Worm (Caenorhabditis elegans) whole organism, late embryonic: ENCODE measurements around the gene acp-5.

Experiments used
- ceh-18 ChIP-seq: sonication (generic microtip); optimal IDR thresholded peaks from 2 replicates; lab custom pipeline; 2016; ENCODE audit warnings: missing genetic modification characterization, missing compliant biosample characterization
- ceh-22 ChIP-seq: sonication (generic microtip); optimal IDR thresholded peaks from 2 replicates; lab custom pipeline; 2017; ENCODE audit warnings: missing biosample characterization, missing genetic modification characterization
- ceh-48 ChIP-seq: sonication (generic microtip); optimal IDR thresholded peaks from 2 replicates; lab custom pipeline; 2016; ENCODE audit warnings: missing genetic modification characterization, inconsistent platforms, missing compliant biosample characterization
- elt-2 ChIP-seq: sonication (generic microtip); optimal IDR thresholded peaks from 2 replicates; lab custom pipeline; 2016; ENCODE audit warnings: missing genetic modification reagents, missing genetic modification characterization, missing compliant biosample characterization
- elt-4 ChIP-seq: sonication (generic microtip); optimal IDR thresholded peaks from 2 replicates; lab custom pipeline; 2016; ENCODE audit warnings: missing genetic modification characterization, missing compliant biosample characterization
- fkh-10 ChIP-seq: fragments of 150-350 bp; optimal IDR thresholded peaks from 2 replicates; lab custom pipeline; 2014; ENCODE audit warnings: missing biosample characterization, missing genetic modification reagents, missing genetic modification characterization
- hlh-30 ChIP-seq: sonication (generic microtip); optimal IDR thresholded peaks from 2 replicates; lab custom pipeline; 2017; ENCODE audit warnings: antibody characterized with exemption, missing genetic modification characterization, missing compliant biosample characterization; ENCODE audit not compliant: insufficient read depth
- hlh-6 ChIP-seq: sonication (generic microtip); optimal IDR thresholded peaks from 2 replicates; lab custom pipeline; 2016; ENCODE audit warnings: missing genotype, missing genetic modification characterization, missing compliant biosample characterization
- lin-11 ChIP-seq: fragments of 200-800 bp; sonication (Bioruptor generic); optimal IDR thresholded peaks from 2 replicates; lab custom pipeline; 2018; ENCODE audit warnings: mild to moderate bottlenecking, missing genetic modification characterization, missing compliant biosample characterization
- pat-9 ChIP-seq: fragments of 200-800 bp; sonication (Bioruptor generic); optimal IDR thresholded peaks from 2 replicates; lab custom pipeline; 2018; ENCODE audit warnings: mild to moderate bottlenecking, missing genetic modification characterization, moderate library complexity, missing compliant biosample characterization
- pha-4 ChIP-seq: fragments of 150-350 bp; optimal IDR thresholded peaks from 2 replicates; lab custom pipeline; 2018; ENCODE audit warnings: missing biosample characterization, missing genetic modification reagents, missing genetic modification characterization
- unc-3 ChIP-seq, 2 experiments: fragments of 200-800 bp in 1 of 2; sonication (Bioruptor generic) in 1 of 2; sonication (generic microtip) in 1 of 2; conservative IDR thresholded peaks in 1 of 2; optimal IDR thresholded peaks in 1 of 2; 2 replicates each; pipeline versions ENCODE4 v1.3.6 to Lab custom; 2016 to 2022; ENCODE audit warnings: missing compliant biosample characterization in 2 of 2, missing genetic modification characterization in 2 of 2, missing genetic modification reagents in 1 of 2
- zip-5 ChIP-seq: sonication (generic microtip); optimal IDR thresholded peaks from 2 replicates; lab custom pipeline; 2016; ENCODE audit warnings: missing genetic modification characterization, missing compliant biosample characterization

- no peak for TF ChIP-seq unc-3 (GFP tag; conservative IDR thresholded peaks at IDR 0.05; lab: Robert Waterston, UW)
- no peak for TF ChIP-seq unc-3 (tag; optimal IDR thresholded peaks at IDR 0.05; lab: Kevin White, UChicago)
- no peak for TF ChIP-seq hlh-30
- no peak for TF ChIP-seq zip-5
- no peak for TF ChIP-seq ceh-48
- TF ChIP-seq lin-11 (tag; lab: Kevin White, UChicago), result no peak
- no peak for TF ChIP-seq ceh-22 (tag; lab: Kevin White, UChicago)
- TF ChIP-seq pat-9 (tag; lab: Kevin White, UChicago), result no peak
- TF ChIP-seq pha-4 (tag; lab: Kevin White, UChicago), result no peak
- TF ChIP-seq elt-4 (tag; lab: Kevin White, UChicago), result no peak
- no peak for TF ChIP-seq hlh-6 (tag; lab: Kevin White, UChicago)
- TF ChIP-seq elt-2 (tag; lab: Kevin White, UChicago), result no peak
- no peak for TF ChIP-seq ceh-18 (tag; lab: Kevin White, UChicago)
- no peak for TF ChIP-seq fkh-10 (GFP tag; lab: Kevin White, UChicago)
Measured at ce11 chrX:5834581-5835481, 5.6 kb downstream of the acp-5 start, which contains the start of gene F13D11.4.
